Worm (Caenorhabditis elegans) whole organism, L4 larva: ENCODE results near the gene sdz-18.
A peak's percentile ranks its signal among the peaks of the same experiment; 100 is the strongest.

Experiments used
- F10B5.3 ChIP-seq: sonication (generic microtip); optimal IDR thresholded peaks from 2 replicates; lab custom pipeline; 2016; ENCODE audit warnings: mild to moderate bottlenecking, missing genetic modification characterization, missing compliant biosample characterization
- F26F4.8 ChIP-seq: fragments of 200-800 bp; sonication (Bioruptor generic); conservative IDR thresholded peaks from 2 replicates; pipeline ENCODE4 v1.3.6; 2022; ENCODE audit warnings: missing genetic modification characterization, missing compliant biosample characterization
- aha-1 ChIP-seq: fragments of 150-350 bp; peaks from one replicate; lab custom pipeline; 2014; ENCODE audit warnings: missing biosample characterization, missing genetic modification characterization
- ama-1 ChIP-seq: fragments of 150-350 bp; optimal IDR thresholded peaks from 2 replicates; lab custom pipeline; 2014; ENCODE audit warnings: inconsistent platforms, mixed read lengths
- ceh-20 ChIP-seq: fragments of 200-800 bp; sonication (Bioruptor generic); IDR thresholded peaks from 2 replicates; pipeline ENCODE4 v1.3.6; 2022; ENCODE audit warnings: missing genetic modification reagents, missing genetic modification characterization, missing compliant biosample characterization
- ceh-28 ChIP-seq: fragments of 150-350 bp; optimal IDR thresholded peaks from 2 replicates; lab custom pipeline; 2014; ENCODE audit warnings: missing biosample characterization, missing genetic modification reagents, missing genetic modification characterization
- ceh-82 ChIP-seq: sonication (generic microtip); optimal IDR thresholded peaks from 2 replicates; lab custom pipeline; 2017; ENCODE audit warnings: missing biosample characterization, missing genetic modification characterization
- cey-2 ChIP-seq: sonication (generic microtip); optimal IDR thresholded peaks from 3 replicates; lab custom pipeline; 2017; ENCODE audit warnings: missing genetic modification characterization, mild to moderate bottlenecking, missing compliant biosample characterization, antibody characterized with exemption, borderline replicate concordance; ENCODE audit not compliant: insufficient read depth
- daf-8 ChIP-seq: fragments of 200-800 bp; sonication (Bioruptor generic); IDR thresholded peaks from 2 replicates; pipeline ENCODE4 v1.3.6; 2022; ENCODE audit warnings: missing genetic modification characterization, missing compliant biosample characterization
- duxl-1 ChIP-seq: sonication (generic microtip); optimal IDR thresholded peaks from 2 replicates; lab custom pipeline; 2016; ENCODE audit warnings: mild to moderate bottlenecking, missing genetic modification characterization, moderate library complexity, missing compliant biosample characterization; ENCODE audit not compliant: poor library complexity
- dve-1 ChIP-seq: sonication (generic microtip); optimal IDR thresholded peaks from 2 replicates; lab custom pipeline; 2017; ENCODE audit warnings: antibody characterized with exemption, mild to moderate bottlenecking, missing genetic modification characterization, missing compliant biosample characterization; ENCODE audit not compliant: insufficient read depth
- egl-27 ChIP-seq: sonication (generic microtip); optimal IDR thresholded peaks from 3 replicates; lab custom pipeline; 2017; ENCODE audit warnings: missing biosample characterization, missing genetic modification reagents, missing genetic modification characterization
- fos-1 ChIP-seq: fragments of 150-350 bp; optimal IDR thresholded peaks from 2 replicates; lab custom pipeline; 2014; ENCODE audit warnings: missing biosample characterization, missing genetic modification characterization
- gei-8 ChIP-seq: fragments of 200-800 bp; sonication (Bioruptor generic); optimal IDR thresholded peaks from 2 replicates; lab custom pipeline; 2018; ENCODE audit warnings: mild to moderate bottlenecking, missing genetic modification characterization, missing compliant biosample characterization
- hif-1 ChIP-seq, 2 experiments: sonication (generic microtip); optimal IDR thresholded peaks; 2 replicates each; lab custom pipeline; 2016 to 2017; ENCODE audit warnings: missing compliant biosample characterization in 2 of 2, missing genetic modification characterization in 2 of 2, missing genetic modification reagents in 2 of 2, missing genotype in 2 of 2, mild to moderate bottlenecking in 1 of 2
- hlh-30 ChIP-seq: sonication (generic microtip); optimal IDR thresholded peaks from 2 replicates; lab custom pipeline; 2017; ENCODE audit warnings: antibody characterized with exemption, mild to moderate bottlenecking, missing genetic modification characterization, missing compliant biosample characterization; ENCODE audit not compliant: insufficient read depth
- hmg-1.1 ChIP-seq: fragments of 200-800 bp; sonication (Bioruptor generic); IDR thresholded peaks from 2 replicates; pipeline ENCODE4 v1.3.6; 2022; ENCODE audit warnings: missing genetic modification reagents, missing genetic modification characterization, missing compliant biosample characterization
- lim-7 ChIP-seq: fragments of 200-800 bp; sonication (Bioruptor generic); IDR thresholded peaks from 2 replicates; pipeline ENCODE4 v1.3.6; 2022; ENCODE audit warnings: missing genetic modification characterization, missing compliant biosample characterization
- lin-1 ChIP-seq: fragments of 200-800 bp; sonication (Bioruptor generic); IDR thresholded peaks from 2 replicates; pipeline ENCODE4 v1.3.6; 2022; ENCODE audit warnings: missing genetic modification reagents, missing genetic modification characterization, missing compliant biosample characterization
- lir-3 ChIP-seq: sonication (generic microtip); optimal IDR thresholded peaks from 2 replicates; lab custom pipeline; 2016; ENCODE audit warnings: mild to moderate bottlenecking, missing genetic modification characterization, missing compliant biosample characterization
- madf-9 ChIP-seq: fragments of 200-800 bp; sonication (Bioruptor generic); conservative IDR thresholded peaks from 2 replicates; pipeline ENCODE4 v1.3.6; 2022; ENCODE audit warnings: missing genetic modification reagents, missing genetic modification characterization, missing compliant biosample characterization
- mep-1 ChIP-seq: fragments of 150-350 bp; sonication (generic microtip); optimal IDR thresholded peaks from 3 replicates; lab custom pipeline; 2014; ENCODE audit warnings: missing biosample characterization, missing genetic modification characterization
- nhr-11 ChIP-seq: fragments of 150-350 bp; optimal IDR thresholded peaks from 2 replicates; lab custom pipeline; 2014; ENCODE audit warnings: missing biosample characterization, missing genetic modification characterization
- nhr-111 ChIP-seq: fragments of 200-800 bp; sonication (Bioruptor generic); optimal IDR thresholded peaks from 2 replicates; lab custom pipeline; 2018; ENCODE audit warnings: mild to moderate bottlenecking, missing genetic modification characterization, missing compliant biosample characterization
- nhr-28 ChIP-seq: fragments of 150-350 bp; optimal IDR thresholded peaks from 2 replicates; lab custom pipeline; 2014; ENCODE audit warnings: missing biosample characterization, missing genetic modification characterization
- nhr-76 ChIP-seq: fragments of 150-350 bp; optimal IDR thresholded peaks from 2 replicates; lab custom pipeline; 2014; ENCODE audit warnings: missing biosample characterization, missing genetic modification characterization
- pqm-1 ChIP-seq: sonication (generic microtip); optimal IDR thresholded peaks from 2 replicates; lab custom pipeline; 2017; ENCODE audit warnings: missing biosample characterization, missing genetic modification characterization
- sdz-12 ChIP-seq: fragments of 200-800 bp; sonication (Bioruptor generic); optimal IDR thresholded peaks from 2 replicates; lab custom pipeline; 2018; ENCODE audit warnings: mild to moderate bottlenecking, missing genetic modification characterization, missing compliant biosample characterization
- snpc-4 ChIP-seq: fragments of 150-350 bp; optimal IDR thresholded peaks from 2 replicates; lab custom pipeline; 2014; ENCODE audit warnings: missing biosample characterization, missing genetic modification characterization
- spr-1 ChIP-seq: sonication (generic microtip); optimal IDR thresholded peaks from 2 replicates; lab custom pipeline; 2016; ENCODE audit warnings: mild to moderate bottlenecking, missing genetic modification characterization, missing compliant biosample characterization
- spr-3 ChIP-seq: fragments of 200-800 bp; sonication (Bioruptor generic); optimal IDR thresholded peaks from 2 replicates; lab custom pipeline; 2018; ENCODE audit warnings: mild to moderate bottlenecking, missing genetic modification characterization, missing compliant biosample characterization
- tag-97 ChIP-seq: fragments of 200-800 bp; sonication (Bioruptor generic); IDR thresholded peaks from 2 replicates; pipeline ENCODE4 v1.3.6; 2022; ENCODE audit warnings: missing genetic modification characterization, missing compliant biosample characterization
- tra-1 ChIP-seq: fragments of 200-800 bp; sonication (Bioruptor generic); IDR thresholded peaks from 2 replicates; pipeline ENCODE4 v1.3.6; 2022; ENCODE audit warnings: missing genetic modification reagents, missing genetic modification characterization, missing compliant biosample characterization
- unc-130 ChIP-seq: sonication (generic microtip); optimal IDR thresholded peaks from 2 replicates; lab custom pipeline; 2016; ENCODE audit warnings: missing genetic modification reagents, missing genetic modification characterization, missing compliant biosample characterization

The sdz-18 gene

ce11 chrII:1706385-1706784 lies at the start of gene sdz-18:
TSS of gene sdz-18 (minus strand) at chrII:1706485.
- peak; percentile 44 for TF ChIP-seq aha-1
- no peak for TF ChIP-seq spr-3 (GFP tag; lab: Kevin White, UChicago)

- TF ChIP-seq ama-1 (lab: Kevin White, UChicago), result no peak
These were observed 49.8 kb upstream of the sdz-18 start, which contains the start of gene F36H5.17 for ce11 chrII:1756072-1756471. TSS of gene F36H5.17 (minus strand) at chrII:1756172.

- TF ChIP-seq ceh-28 (tag; lab: Kevin White, UChicago) (no peak), tra-1 (GFP tag; lab: Robert Waterston, UW) (no peak), nhr-11 (tag; lab: Kevin White, UChicago) (no peak), cey-2 (tag; lab: Kevin White, UChicago) (no peak), nhr-28 (tag; lab: Kevin White, UChicago) (no peak), pqm-1 (tag; lab: Kevin White, UChicago) (no peak), egl-27 (no peak), hlh-30 (tag; lab: Kevin White, UChicago) (no peak), spr-3 (GFP tag; lab: Kevin White, UChicago) (no peak), sdz-12 (GFP tag; lab: Kevin White, UChicago) (no peak), ceh-82 (tag; lab: Kevin White, UChicago) (no peak), spr-1 (tag; lab: Kevin White, UChicago) (no peak), tag-97 (GFP tag; lab: Robert Waterston, UW) (no peak), lir-3 (tag; lab: Kevin White, UChicago) (no peak), lim-7 (GFP tag; lab: Robert Waterston, UW) (no peak), gei-8 (GFP tag; lab: Kevin White, UChicago) (no peak), snpc-4 (tag; lab: Kevin White, UChicago) (no peak), hmg-1.1 (GFP tag; lab: Robert Waterston, UW) (no peak)
These were observed 46.7 kb upstream of the sdz-18 start, which contains the start of gene F36H5.9 for ce11 chrII:1752990-1753389. TSS of gene F36H5.9 (minus strand) at chrII:1753090.

- TF ChIP-seq aha-1 (peak; percentile 9), duxl-1 (tag; lab: Kevin White, UChicago) (no peak), unc-130 (GFP tag; lab: Kevin White, UChicago) (no peak)
These were observed 44.1 kb upstream of the sdz-18 start, which contains the start of the genes F36H5.13 and F36H5.8 for ce11 chrII:1750413-1750812. TSS of gene F36H5.13 (minus strand) at chrII:1750513. TSS of gene F36H5.8 (minus strand) at chrII:1750686.

- TF ChIP-seq F26F4.8 (GFP tag; lab: Robert Waterston, UW), result no peak
- no peak for TF ChIP-seq madf-9 (GFP tag; lab: Robert Waterston, UW)
- TF ChIP-seq ceh-20 (GFP tag; lab: Robert Waterston, UW), result no peak
These were observed 37.9 kb upstream of the sdz-18 start, which contains the start of gene clec-19 for ce11 chrII:1744183-1744582. TSS of gene clec-19 (plus strand) at chrII:1744483.

ce11 chrII:1742535-1742934 lies 36.2 kb upstream of the sdz-18 start, which contains the start of gene F36H5.12:
TSS of gene F36H5.12 (plus strand) at chrII:1742835.
- TF ChIP-seq fos-1 (tag; lab: Kevin White, UChicago), result no peak
- TF ChIP-seq F10B5.3, result no peak

ce11 chrII:1741248-1741647 lies 35.0 kb upstream of the sdz-18 start, which contains the start of gene K07G6.1:
TSS of gene K07G6.1 (plus strand) at chrII:1741548.
- TF ChIP-seq hif-1 (tag; optimal IDR thresholded peaks at IDR 0.05; lab: Kevin White, UChicago), result no peak
- no peak for TF ChIP-seq duxl-1 (tag; lab: Kevin White, UChicago)
- no peak for TF ChIP-seq dve-1
- no peak for TF ChIP-seq lin-1 (GFP tag; lab: Robert Waterston, UW)
- no peak for TF ChIP-seq nhr-11 (tag; lab: Kevin White, UChicago)
- no peak for TF ChIP-seq mep-1 (tag; lab: Kevin White, UChicago)
- TF ChIP-seq nhr-111 (GFP tag; lab: Kevin White, UChicago), result no peak
- TF ChIP-seq daf-8 (GFP tag; lab: Robert Waterston, UW), result no peak
- TF ChIP-seq tra-1 (GFP tag; lab: Robert Waterston, UW), result no peak
- no peak for TF ChIP-seq nhr-76 (tag; lab: Kevin White, UChicago)
